Fruit fly (Drosophila melanogaster) whole organism, adult: Measurements from ENCODE around the gene scrt.

Experiments used
- CG11617 ChIP-seq: fragments of 200-800 bp; sonication (Bioruptor generic); optimal IDR thresholded peaks from 2 replicates; lab custom pipeline; 2017; ENCODE audit warnings: mild to moderate bottlenecking, missing biosample characterization, missing genetic modification reagents, missing genetic modification characterization
- CG12768 ChIP-seq: fragments of 200-800 bp; sonication (Bioruptor generic); optimal IDR thresholded peaks from 2 replicates; lab custom pipeline; 2017; ENCODE audit warnings: missing biosample characterization, missing genetic modification characterization, mild to moderate bottlenecking, moderate library complexity, missing genetic modification reagents
- CG14711 ChIP-seq: fragments of 200-800 bp; sonication (Bioruptor generic); optimal IDR thresholded peaks from 2 replicates; lab custom pipeline; 2018; ENCODE audit warnings: missing biosample characterization, mild to moderate bottlenecking, missing genetic modification characterization, moderate library complexity
- CG1620 ChIP-seq: fragments of 200-800 bp; sonication (Bioruptor generic); optimal IDR thresholded peaks from 2 replicates; lab custom pipeline; 2016; ENCODE audit warnings: missing biosample characterization, missing genetic modification characterization
- CG33017 ChIP-seq: fragments of 200-800 bp; sonication (Bioruptor generic); optimal IDR thresholded peaks from 2 replicates; lab custom pipeline; 2018; ENCODE audit warnings: missing biosample characterization, mild to moderate bottlenecking, missing genetic modification characterization, moderate library complexity
- CG5204 ChIP-seq: fragments of 200-800 bp; sonication (Bioruptor generic); optimal IDR thresholded peaks from 2 replicates; lab custom pipeline; 2016; ENCODE audit warnings: missing biosample characterization, missing genetic modification characterization
- CG7045 ChIP-seq: fragments of 200-800 bp; sonication (Bioruptor generic); optimal IDR thresholded peaks from 2 replicates; lab custom pipeline; 2017; ENCODE audit warnings: missing biosample characterization, mild to moderate bottlenecking, missing genetic modification characterization
- CG7101 ChIP-seq: fragments of 200-800 bp; sonication (Bioruptor generic); optimal IDR thresholded peaks from 2 replicates; lab custom pipeline; 2018; ENCODE audit warnings: missing biosample characterization, mild to moderate bottlenecking, missing genetic modification characterization, moderate library complexity
- Clk ChIP-seq: fragments of 200-800 bp; sonication (Bioruptor generic); optimal IDR thresholded peaks from 2 replicates; lab custom pipeline; 2017; ENCODE audit warnings: missing biosample characterization, missing genetic modification characterization
- Crg-1 ChIP-seq: fragments of 200-800 bp; sonication (Bioruptor generic); optimal IDR thresholded peaks from 2 replicates; lab custom pipeline; 2016; ENCODE audit warnings: missing biosample characterization, missing genetic modification characterization
- Hr96 ChIP-seq: fragments of 200-800 bp; sonication (Bioruptor generic); optimal IDR thresholded peaks from 2 replicates; lab custom pipeline; 2016; ENCODE audit warnings: missing biosample characterization, missing genetic modification characterization
- Mnt ChIP-seq: fragments of 200-800 bp; sonication (Bioruptor generic); optimal IDR thresholded peaks from 2 replicates; lab custom pipeline; 2016; ENCODE audit warnings: missing biosample characterization, mild to moderate bottlenecking, missing genetic modification characterization
- bab1 ChIP-seq: fragments of 200-800 bp; sonication (Bioruptor generic); optimal IDR thresholded peaks from 3 replicates; lab custom pipeline; 2019; ENCODE audit warnings: missing biosample characterization, mild to moderate bottlenecking, missing genetic modification characterization, moderate library complexity
- cic ChIP-seq: fragments of 200-800 bp; sonication (Bioruptor generic); optimal IDR thresholded peaks from 2 replicates; lab custom pipeline; 2017; ENCODE audit warnings: missing biosample characterization, mild to moderate bottlenecking, missing genetic modification characterization, moderate library complexity
- cnc ChIP-seq, 2 experiments: fragments of >200 bp; optimal IDR thresholded peaks; 2 replicates each; lab custom pipeline; 2017
- kay ChIP-seq: fragments of 200-800 bp; sonication (Bioruptor generic); peaks from one replicate; lab custom pipeline; 2016; ENCODE audit warnings: missing biosample characterization, missing genetic modification characterization, borderline replicate concordance
- ovo ChIP-seq: fragments of 200-800 bp; sonication (Bioruptor generic); optimal IDR thresholded peaks from 2 replicates; lab custom pipeline; 2016; ENCODE audit warnings: missing biosample characterization, missing genetic modification characterization
- pad ChIP-seq: fragments of 200-800 bp; sonication (Bioruptor generic); optimal IDR thresholded peaks from 3 replicates; lab custom pipeline; 2017; ENCODE audit warnings: missing biosample characterization, missing genetic modification characterization, mild to moderate bottlenecking, moderate library complexity, missing genetic modification reagents
- tj ChIP-seq: fragments of 200-800 bp; sonication (Bioruptor generic); optimal IDR thresholded peaks from 3 replicates; lab custom pipeline; 2017; ENCODE audit warnings: missing biosample characterization, mild to moderate bottlenecking, missing genetic modification characterization, moderate library complexity
- toe ChIP-seq: fragments of 200-800 bp; sonication (Bioruptor generic); optimal IDR thresholded peaks from 2 replicates; lab custom pipeline; 2016; ENCODE audit warnings: missing biosample characterization, missing genetic modification characterization

The scrt gene

dm6 chr3L:3978762-3979516 is 4.8 kb upstream of the scrt start:
- TF ChIP-seq Hr96 (GFP tag; lab: Kevin White, UChicago) = no peak
- TF ChIP-seq CG12768 (GFP tag; lab: Kevin White, UChicago) = no peak
- no peak for TF ChIP-seq toe (GFP tag; lab: Kevin White, UChicago)
- TF ChIP-seq CG1620 (GFP tag; lab: Kevin White, UChicago) = no peak
- no peak for TF ChIP-seq CG7101
- no peak for TF ChIP-seq ovo (GFP tag; lab: Kevin White, UChicago)

dm6 chr3L:3980027-3980426 is 3.7 kb upstream of the scrt start:
- TF ChIP-seq Crg-1 (GFP tag; lab: Kevin White, UChicago) (no peak), toe (GFP tag; lab: Kevin White, UChicago) (no peak), ovo (GFP tag; lab: Kevin White, UChicago) (no peak), CG12768 (GFP tag; lab: Kevin White, UChicago) (no peak), CG11617 (GFP tag; lab: Kevin White, UChicago) (no peak), tj (GFP tag; lab: Kevin White, UChicago) (no peak), cnc (optimal IDR thresholded peaks at IDR 0.05; lab: Kevin White, UChicago) (no peak), CG5204 (no peak)

dm6 chr3L:3995554-3995953 is 11.9 kb downstream of the scrt start:
- no peak for TF ChIP-seq CG7101
- TF ChIP-seq cic = no peak
- TF ChIP-seq Clk (GFP tag; lab: Kevin White, UChicago) = no peak
- TF ChIP-seq CG5204 = no peak

- no peak for TF ChIP-seq CG7045 (GFP tag; lab: Kevin White, UChicago)
- TF ChIP-seq cnc (optimal IDR thresholded peaks at IDR 0.05; lab: Kevin White, UChicago) = no peak
- no peak for TF ChIP-seq CG7101
- no peak for TF ChIP-seq Clk (GFP tag; lab: Kevin White, UChicago)
- TF ChIP-seq CG33017 = no peak
- TF ChIP-seq toe (GFP tag; lab: Kevin White, UChicago) = no peak
- no peak for TF ChIP-seq ovo (GFP tag; lab: Kevin White, UChicago)
- no peak for TF ChIP-seq kay (GFP tag; lab: Kevin White, UChicago)
- no peak for TF ChIP-seq Mnt (GFP tag; lab: Kevin White, UChicago)
- TF ChIP-seq cic = no peak
- no peak for TF ChIP-seq Hr96 (GFP tag; lab: Kevin White, UChicago)
- TF ChIP-seq CG12768 (GFP tag; lab: Kevin White, UChicago) = no peak
- no peak for TF ChIP-seq tj (GFP tag; lab: Kevin White, UChicago)
- TF ChIP-seq Crg-1 (GFP tag; lab: Kevin White, UChicago) = no peak
Measured at dm6 chr3L:4000711-4001110, 17.0 kb downstream of the scrt start.

- TF ChIP-seq Mnt (GFP tag; lab: Kevin White, UChicago) (no peak), cic (no peak), kay (GFP tag; lab: Kevin White, UChicago) (no peak)
Measured at dm6 chr3L:4001500-4001899, 17.8 kb downstream of the scrt start.

- TF ChIP-seq Hr96 (GFP tag; lab: Kevin White, UChicago) = no peak
- TF ChIP-seq ovo (GFP tag; lab: Kevin White, UChicago) = no peak
- TF ChIP-seq cnc (optimal IDR thresholded peaks at IDR 0.05; lab: Kevin White, UChicago) = no peak
- no peak for TF ChIP-seq CG14711 (tag; lab: Kevin White, UChicago)
- TF ChIP-seq CG7045 (GFP tag; lab: Kevin White, UChicago) = no peak
- TF ChIP-seq CG1620 (GFP tag; lab: Kevin White, UChicago) = no peak
- TF ChIP-seq pad (GFP tag; lab: Kevin White, UChicago) = no peak
- no peak for TF ChIP-seq CG7101
- TF ChIP-seq Clk (GFP tag; lab: Kevin White, UChicago) = no peak
- TF ChIP-seq tj (GFP tag; lab: Kevin White, UChicago) = no peak
- no peak for TF ChIP-seq Crg-1 (GFP tag; lab: Kevin White, UChicago)
- no peak for TF ChIP-seq cic
- TF ChIP-seq CG12768 (GFP tag; lab: Kevin White, UChicago) = no peak
- no peak for TF ChIP-seq Mnt (GFP tag; lab: Kevin White, UChicago)
- TF ChIP-seq CG5204 = no peak
- no peak for TF ChIP-seq CG33017
- TF ChIP-seq CG11617 (GFP tag; lab: Kevin White, UChicago) = no peak
Measured at dm6 chr3L:4003316-4003715, 19.6 kb downstream of the scrt start, which contains the start of gene CG14985. Gene CG14985 (plus strand): TSS chr3L:4003474.

- TF ChIP-seq CG1620 (GFP tag; lab: Kevin White, UChicago) = no peak
- no peak for TF ChIP-seq ovo (GFP tag; lab: Kevin White, UChicago)
- TF ChIP-seq CG12768 (GFP tag; lab: Kevin White, UChicago) = no peak
Measured at dm6 chr3L:4007256-4007655, 23.6 kb downstream of the scrt start.

dm6 chr3L:4010122-4010521 is 26.4 kb downstream of the scrt start:
- TF ChIP-seq cic = no peak
- TF ChIP-seq bab1 (GFP tag; lab: Kevin White, UChicago) = no peak
- no peak for TF ChIP-seq CG7045 (GFP tag; lab: Kevin White, UChicago)
- TF ChIP-seq cnc (optimal IDR thresholded peaks at IDR 0.05; lab: Kevin White, UChicago) = no peak
- TF ChIP-seq Clk (GFP tag; lab: Kevin White, UChicago) = no peak
- no peak for TF ChIP-seq CG11617 (GFP tag; lab: Kevin White, UChicago)
- no peak for TF ChIP-seq CG12768 (GFP tag; lab: Kevin White, UChicago)
- no peak for TF ChIP-seq Hr96 (GFP tag; lab: Kevin White, UChicago)
- no peak for TF ChIP-seq CG14711 (tag; lab: Kevin White, UChicago)
- TF ChIP-seq kay (GFP tag; lab: Kevin White, UChicago) = no peak
- no peak for TF ChIP-seq CG5204
- no peak for TF ChIP-seq CG7101
- no peak for TF ChIP-seq tj (GFP tag; lab: Kevin White, UChicago)
- TF ChIP-seq toe (GFP tag; lab: Kevin White, UChicago) = no peak
